Fruit fly (Drosophila melanogaster): ENCODE data around the gene CG4119.

The CG4119 gene

DNA sequence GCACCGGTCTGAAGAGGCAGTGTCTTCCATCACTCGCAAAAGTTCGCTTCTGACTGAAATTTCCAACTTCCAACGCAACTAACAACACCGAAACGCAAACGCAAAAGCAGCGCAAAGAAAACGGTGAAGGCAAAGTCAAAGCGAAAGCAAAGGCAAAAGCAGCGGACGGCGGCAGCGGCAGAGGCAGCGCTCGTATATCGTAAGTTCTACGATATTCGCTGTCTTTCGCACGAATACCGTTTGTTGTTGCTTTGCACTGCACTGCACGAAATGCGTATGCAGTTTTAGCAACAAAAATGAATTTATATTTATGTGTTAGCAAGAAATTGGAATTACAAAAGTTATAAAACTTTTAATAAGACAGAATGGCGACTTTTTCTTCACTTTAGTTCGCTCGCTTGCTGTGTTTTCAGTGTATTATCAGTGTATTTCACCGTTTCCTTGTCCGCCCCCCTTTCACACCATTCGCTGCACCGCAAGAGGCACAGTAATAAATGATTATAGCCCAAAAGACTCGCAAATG lies 17.4 kb upstream of the CG4119 start, which contains the start of gene OtopLa (continued):
- TF ChIP-seq CG14710 (tag; optimal IDR thresholded peaks at IDR 0.05) (peak; percentile 78), eve (GFP tag; optimal IDR thresholded peaks at IDR 0.05) (no peak), H15 (GFP tag; IDR thresholded peaks at IDR 0.05) (peak; percentile 76; the same call in 2 of the 3 replicates), CG3726 (GFP tag; IDR thresholded peaks at IDR 0.05) (peak; percentile 69; the same call in 2 of the 3 replicates), crp (GFP tag; optimal IDR thresholded peaks at IDR 0.05) (peak in 1 of 2 experiments; percentile 32), CG7372 (GFP tag; IDR thresholded peaks at IDR 0.05) (peak; percentile 69; the same call in 1 of the 2 replicates), CG8290 (GFP tag; optimal IDR thresholded peaks at IDR 0.05) (peak; percentile 66), CG8290 (tag; optimal IDR thresholded peaks at IDR 0.05) (peak in 1 of 2 experiments; percentile 70), tna (GFP tag; IDR thresholded peaks at IDR 0.05; ENCODE audit: partially characterized antibody) (no peak), CG6272 (GFP tag; IDR thresholded peaks at IDR 0.05) (peak; percentile 81), CG34422 (GFP tag; IDR thresholded peaks at IDR 0.05) (peak; percentile 88), Side (GFP tag; optimal IDR thresholded peaks at IDR 0.05) (peak; percentile 78), eyg (GFP tag; optimal IDR thresholded peaks at IDR 0.05) (peak; percentile 78), vfl (GFP tag; optimal IDR thresholded peaks at IDR 0.05) (peak; percentile 43), gfzf (GFP tag; optimal IDR thresholded peaks at IDR 0.05) (no peak), fd3F (GFP tag; optimal IDR thresholded peaks at IDR 0.05) (peak; percentile 59), Awh (GFP tag; IDR thresholded peaks at IDR 0.05) (peak; percentile 89), CG7963 (GFP tag; IDR thresholded peaks at IDR 0.05; ENCODE audit: partially characterized antibody) (no peak), CG10267 (tag; optimal IDR thresholded peaks at IDR 0.05) (peak; percentile 74)

DNA sequence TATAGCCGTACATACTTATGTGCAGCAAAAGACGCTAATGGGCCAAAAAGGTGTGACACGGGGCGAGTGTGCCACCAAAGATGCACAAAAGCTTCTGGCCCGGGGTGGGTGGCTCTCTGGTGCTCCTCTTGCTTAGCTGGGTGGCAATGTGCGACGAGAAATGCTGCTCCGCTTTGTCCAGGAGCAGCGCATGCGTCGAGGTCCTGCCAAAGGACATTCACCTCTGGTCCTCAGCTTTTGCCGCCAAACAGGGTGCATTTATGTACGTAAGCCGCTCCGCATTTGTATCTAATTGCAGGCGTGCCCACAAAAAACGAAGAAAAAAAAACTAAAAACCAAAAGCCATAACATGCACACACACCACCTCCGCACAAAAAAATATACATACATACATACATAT lies 16.5 kb upstream of the CG4119 start:
- no peak for TF ChIP-seq kni (GFP tag; optimal IDR thresholded peaks at IDR 0.05)
- TF ChIP-seq zfh1 (GFP tag; IDR thresholded peaks at IDR 0.05) = no peak
- no peak for TF ChIP-seq Myb (GFP tag; optimal IDR thresholded peaks at IDR 0.05)
- 0 out of 2 replicates have a peak, but pooled peaks have one; percentile 8 for TF ChIP-seq CG32767 (GFP tag; IDR thresholded peaks at IDR 0.05)
- no peak for TF ChIP-seq CG7357 (GFP tag; IDR thresholded peaks at IDR 0.05)
- TF ChIP-seq Med (GFP tag) = no peak
- TF ChIP-seq CHES-1-like (GFP tag; optimal IDR thresholded peaks at IDR 0.05) = no peak
- TF ChIP-seq nau (GFP tag; optimal IDR thresholded peaks at IDR 0.05) = no peak
- TF ChIP-seq nom (GFP tag; optimal IDR thresholded peaks at IDR 0.05) = no peak
- TF ChIP-seq gce (GFP tag; IDR thresholded peaks at IDR 0.05) = no peak
- TF ChIP-seq ewg (GFP tag; optimal IDR thresholded peaks at IDR 0.05) = peak; percentile 60

DNA sequence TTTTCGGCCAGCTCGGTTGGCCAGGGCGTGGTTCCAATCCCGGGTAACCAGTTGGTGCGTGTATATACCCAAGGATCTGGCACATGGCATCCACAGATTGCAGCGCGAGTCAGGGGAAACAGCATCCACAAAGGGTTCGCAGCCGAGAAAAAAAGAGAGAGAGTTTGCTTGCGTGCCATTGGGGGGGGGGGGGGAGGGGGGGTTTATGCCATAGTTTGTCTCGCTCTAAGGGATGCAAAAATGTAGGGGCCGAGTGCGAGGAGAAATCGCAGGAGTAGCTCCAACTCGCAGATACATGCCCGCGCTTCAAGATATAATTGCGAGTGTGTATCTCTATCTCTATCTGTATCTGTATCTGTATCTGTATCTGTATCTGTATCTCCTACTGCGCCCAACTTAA lies 15.9 kb upstream of the CG4119 start:
- TF ChIP-seq abd-A (tag; optimal IDR thresholded peaks at IDR 0.05) (peak; percentile 10), crol (GFP tag; IDR thresholded peaks at IDR 0.05) (peak; percentile 66; the same call in 1 of the 2 replicates), CG4854 (GFP tag; optimal IDR thresholded peaks at IDR 0.05) (no peak), CG3281 (GFP tag; optimal IDR thresholded peaks at IDR 0.05) (no peak), Elba2 (GFP tag; optimal IDR thresholded peaks at IDR 0.05) (no peak), Hr39 (optimal IDR thresholded peaks at IDR 0.05) (peak; percentile 74), CG1832 (GFP tag; optimal IDR thresholded peaks at IDR 0.05) (peak; percentile 39), CG13894 (tag; optimal IDR thresholded peaks at IDR 0.05) (peak; percentile 24), Trl (optimal IDR thresholded peaks at IDR 0.05) (peak in 1 of 2 experiments; percentile 4), Trl (GFP tag; optimal IDR thresholded peaks at IDR 0.05) (no peak), Med (GFP tag) (peak; percentile 34)

Measured in whole organism, embryonic.